Fruit fly (Drosophila melanogaster): ENCODE measurements around the gene Gnpnat.
A peak's percentile ranks its signal among the peaks of the same experiment; 100 is the strongest.

The Gnpnat gene

dm6 chr3R:29772795-29773331 lies 34.8 kb downstream of the Gnpnat start (continued):
- peak; percentile 51 for TF ChIP-seq hbn (GFP tag; IDR thresholded peaks at IDR 0.05; ENCODE audit: partially characterized antibody)
- no peak for TF ChIP-seq Mad (GFP tag; optimal IDR thresholded peaks at IDR 0.05)
- 0 out of 2 replicates have a peak, but pooled peaks have one; percentile 11 for TF ChIP-seq CG11247 (GFP tag; IDR thresholded peaks at IDR 0.05)
- peak; percentile 23 for TF ChIP-seq CG17385 (GFP tag; optimal IDR thresholded peaks at IDR 0.05)
- TF ChIP-seq Elba2 (GFP tag; optimal IDR thresholded peaks at IDR 0.05) = no peak
- peak; percentile 37; the same call in 1 of the 3 replicates for TF ChIP-seq gce (GFP tag; IDR thresholded peaks at IDR 0.05)
- no peak for TF ChIP-seq gsb-n (tag; optimal IDR thresholded peaks at IDR 0.05)
- TF ChIP-seq CG9817 (tag; optimal IDR thresholded peaks at IDR 0.05) = no peak
- TF ChIP-seq btn (GFP tag; optimal IDR thresholded peaks at IDR 0.05) = no peak
- TF ChIP-seq CG10274 (GFP tag; optimal IDR thresholded peaks at IDR 0.05) = peak; percentile 39
- peak; percentile 51 for TF ChIP-seq Hey (tag; optimal IDR thresholded peaks at IDR 0.05)
- peak; percentile 40 for TF ChIP-seq CrebB (tag; optimal IDR thresholded peaks at IDR 0.05)
- TF ChIP-seq NC2β (GFP tag; optimal IDR thresholded peaks at IDR 0.05) = no peak
- TF ChIP-seq CG8089 (GFP tag; optimal IDR thresholded peaks at IDR 0.05) = no peak
- TF ChIP-seq Fer1 (GFP tag; optimal IDR thresholded peaks at IDR 0.05) = peak; percentile 64
- TF ChIP-seq zf30C (GFP tag; optimal IDR thresholded peaks at IDR 0.05) = no peak
- peak; percentile 92 for TF ChIP-seq Med (GFP tag)
- no peak for TF ChIP-seq CG4707 (GFP tag; optimal IDR thresholded peaks at IDR 0.05)
- peak; percentile 72 for TF ChIP-seq NFAT (GFP tag; IDR thresholded peaks at IDR 0.05)
- peak; percentile 84; the same call in 2 of the 3 replicates for TF ChIP-seq CG2199 (GFP tag; IDR thresholded peaks at IDR 0.05)
- peak; percentile 15 for TF ChIP-seq CG8924 (tag; optimal IDR thresholded peaks at IDR 0.05)
- TF ChIP-seq CG3995 (GFP tag; optimal IDR thresholded peaks at IDR 0.05) = no peak
- TF ChIP-seq BtbVII (GFP tag; optimal IDR thresholded peaks at IDR 0.05) = peak; percentile 62
- peak; percentile 31; the same call in 1 of the 2 replicates for TF ChIP-seq stc (GFP tag; IDR thresholded peaks at IDR 0.05)
- peak; percentile 41; the same call in 1 of the 2 replicates for TF ChIP-seq ham (GFP tag; IDR thresholded peaks at IDR 0.05)
- no peak for TF ChIP-seq Doc2 (GFP tag; IDR thresholded peaks at IDR 0.05)
- 0 out of 3 replicates have a peak, but pooled peaks have one; percentile 67 for TF ChIP-seq otp (GFP tag; IDR thresholded peaks at IDR 0.05)
- no peak for TF ChIP-seq Fer2 (tag; optimal IDR thresholded peaks at IDR 0.05)
- TF ChIP-seq CG4404 (GFP tag; IDR thresholded peaks at IDR 0.05) = no peak
- no peak for TF ChIP-seq CG15011 (GFP tag; optimal IDR thresholded peaks at IDR 0.05)
- no peak for TF ChIP-seq CG9797 (GFP tag; optimal IDR thresholded peaks at IDR 0.05)
- TF ChIP-seq luna (GFP tag; optimal IDR thresholded peaks at IDR 0.05) = no peak
- TF ChIP-seq z (GFP tag; IDR thresholded peaks at IDR 0.05) = peak; percentile 93
- no peak for TF ChIP-seq Sry-δ (GFP tag; optimal IDR thresholded peaks at IDR 0.05)
- TF ChIP-seq Blimp-1 (GFP tag; optimal IDR thresholded peaks at IDR 0.05) = peak; percentile 62
- no peak for TF ChIP-seq dmrt11E (tag; optimal IDR thresholded peaks at IDR 0.05)
- peak; percentile 66 for TF ChIP-seq cwo (GFP tag; optimal IDR thresholded peaks at IDR 0.05)
- TF ChIP-seq dati (GFP tag; IDR thresholded peaks at IDR 0.05) = no peak
- TF ChIP-seq Vsx1 (GFP tag; optimal IDR thresholded peaks at IDR 0.05) = no peak
- TF ChIP-seq MTF-1 (GFP tag; optimal IDR thresholded peaks at IDR 0.05; ENCODE audit: borderline replicate concordance) = no peak
- TF ChIP-seq Dll (GFP tag; IDR thresholded peaks at IDR 0.05; ENCODE audit: partially characterized antibody) = peak; percentile 40; the same call in 2 of the 4 replicates
- TF ChIP-seq CG10431 (GFP tag; optimal IDR thresholded peaks at IDR 0.05) = peak; percentile 24
- TF ChIP-seq CG14014 (GFP tag; IDR thresholded peaks at IDR 0.05) = peak; percentile 5; the same call in 1 of the 2 replicates
- TF ChIP-seq tup (GFP tag; optimal IDR thresholded peaks at IDR 0.05) = no peak
- peak; percentile 83 for TF ChIP-seq CG34422 (GFP tag; IDR thresholded peaks at IDR 0.05)
- peak; percentile 29; the same call in 1 of the 2 replicates for TF ChIP-seq amos (GFP tag; IDR thresholded peaks at IDR 0.05; ENCODE audit: partially characterized antibody)
- 0 out of 2 replicates have a peak, but pooled peaks have one; percentile 6 for TF ChIP-seq CG8765 (GFP tag; IDR thresholded peaks at IDR 0.05)
- no peak for TF ChIP-seq CG6854 (GFP tag; optimal IDR thresholded peaks at IDR 0.05)
- TF ChIP-seq CG15696 (tag; optimal IDR thresholded peaks at IDR 0.05) = no peak
- TF ChIP-seq sug (tag; optimal IDR thresholded peaks at IDR 0.05) = peak; percentile 58
